In the genomic region with DNA sequence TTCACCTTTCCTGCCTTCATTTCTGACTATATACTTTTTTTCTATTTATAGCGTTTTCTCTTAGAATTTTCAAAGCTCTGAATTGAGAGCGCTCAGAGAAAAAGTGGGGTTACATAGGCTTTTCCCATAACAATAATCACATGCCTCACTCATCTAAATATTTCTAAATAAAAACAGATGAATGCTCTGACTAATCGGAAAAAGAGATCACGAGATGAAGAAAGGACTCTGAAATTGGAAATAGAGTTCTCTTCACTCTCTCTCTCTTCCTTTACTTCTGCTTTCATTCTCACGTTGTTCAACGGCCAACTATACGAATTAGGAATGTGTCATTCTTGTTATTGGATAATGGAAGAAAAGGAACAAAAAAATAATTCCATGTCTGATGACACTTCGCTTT, we compare ENCODE assay signal across 4 worm cellular contexts.
TF ChIP-seq lines count a peak whose summit lies in the region.

No protein-coding gene starts in this region.

TF ChIP-seq in whole organism, L1 larva, 84 proteins besides CTCF, POLR2A, EP300 and RAD21 (continues in another document):
- peak; percentile 60 for TF ChIP-seq nhr-47 (tag; optimal IDR thresholded peaks at IDR 0.05; lab: Kevin White, UChicago)
- no peak for TF ChIP-seq efl-3 (GFP tag; optimal IDR thresholded peaks at IDR 0.05; lab: Kevin White, UChicago)
- TF ChIP-seq grh-1 (GFP tag; IDR thresholded peaks at IDR 0.05; lab: Robert Waterston, UW), result no peak
- no peak for TF ChIP-seq C16A3.4 (tag; optimal IDR thresholded peaks at IDR 0.05; lab: Kevin White, UChicago)
- peak; percentile 72 for TF ChIP-seq nhr-71 (tag; optimal IDR thresholded peaks at IDR 0.05; lab: Kevin White, UChicago)
- no peak for TF ChIP-seq nhr-90 (tag; optimal IDR thresholded peaks at IDR 0.05; lab: Kevin White, UChicago; ENCODE audit: poor library complexity)
- TF ChIP-seq dsc-1 (tag; optimal IDR thresholded peaks at IDR 0.05; lab: Kevin White, UChicago), result peak; percentile 96
- no peak for TF ChIP-seq irx-1 (tag; optimal IDR thresholded peaks at IDR 0.05; lab: Kevin White, UChicago)
- TF ChIP-seq snu-23 (GFP tag; optimal IDR thresholded peaks at IDR 0.05; lab: Kevin White, UChicago), result no peak
- peak; percentile 59 for TF ChIP-seq lin-14 (GFP tag; optimal IDR thresholded peaks at IDR 0.05; lab: Kevin White, UChicago)
- no peak for TF ChIP-seq pqm-1 (tag; optimal IDR thresholded peaks at IDR 0.05; lab: Kevin White, UChicago)
- no peak for TF ChIP-seq nhr-84 (tag; optimal IDR thresholded peaks at IDR 0.05; lab: Kevin White, UChicago)
- TF ChIP-seq hlh-4 (tag; optimal IDR thresholded peaks at IDR 0.05; lab: Kevin White, UChicago), result no peak
- no peak for TF ChIP-seq elt-3 (tag; optimal IDR thresholded peaks at IDR 0.05; lab: Kevin White, UChicago)
- no peak for TF ChIP-seq lir-3 (tag; optimal IDR thresholded peaks at IDR 0.05; lab: Kevin White, UChicago; ENCODE audit: poor library complexity)
- no peak for TF ChIP-seq F16B12.6 (tag; optimal IDR thresholded peaks at IDR 0.05; lab: Kevin White, UChicago)
- TF ChIP-seq tbx-2 (tag; optimal IDR thresholded peaks at IDR 0.05; lab: Kevin White, UChicago), result no peak
- no peak for TF ChIP-seq alr-1 (tag; optimal IDR thresholded peaks at IDR 0.05; lab: Kevin White, UChicago; ENCODE audit: borderline replicate concordance)
- no peak for TF ChIP-seq rnt-1 (tag; optimal IDR thresholded peaks at IDR 0.05; lab: Kevin White, UChicago)
- TF ChIP-seq ztf-11 (tag; optimal IDR thresholded peaks at IDR 0.05; lab: Kevin White, UChicago), result no peak
- TF ChIP-seq ceh-8 (GFP tag; optimal IDR thresholded peaks at IDR 0.05; lab: Kevin White, UChicago), result peak; percentile 26
- peak in 1 of 2 experiments; percentile 4 for TF ChIP-seq lsy-2 (tag; optimal IDR thresholded peaks at IDR 0.05; lab: Kevin White, UChicago)

TF ChIP-seq in whole organism, L2 larva, 48 proteins besides CTCF, POLR2A, EP300 and RAD21:
- TF ChIP-seq gmeb-1 (tag; optimal IDR thresholded peaks at IDR 0.05; lab: Kevin White, UChicago) (no peak), lsy-2 (tag; optimal IDR thresholded peaks at IDR 0.05; lab: Kevin White, UChicago) (peak in 1 of 2 experiments; percentile 42), C34F6.9 (tag; optimal IDR thresholded peaks at IDR 0.05; lab: Kevin White, UChicago) (peak; percentile 70), nhr-21 (tag; optimal IDR thresholded peaks at IDR 0.05; lab: Kevin White, UChicago) (peak; percentile 9), sma-9 (GFP tag; optimal IDR thresholded peaks at IDR 0.05; lab: Kevin White, UChicago) (peak; percentile 35), sma-9 (tag; optimal IDR thresholded peaks at IDR 0.05; lab: Kevin White, UChicago) (no peak), unc-55 (GFP tag; optimal IDR thresholded peaks at IDR 0.05; lab: Kevin White, UChicago) (no peak), fos-1 (tag; optimal IDR thresholded peaks at IDR 0.05; lab: Kevin White, UChicago) (no peak), snpc-4 (tag; optimal IDR thresholded peaks at IDR 0.05; lab: Kevin White, UChicago) (no peak), crh-2 (tag; optimal IDR thresholded peaks at IDR 0.05; lab: Kevin White, UChicago) (peak; percentile 26)

TF ChIP-seq in whole organism, L3 larva, 47 proteins besides CTCF, POLR2A, EP300 and RAD21:
- TF ChIP-seq nhr-11 (tag; optimal IDR thresholded peaks at IDR 0.05; lab: Kevin White, UChicago), result peak; percentile 63
- TF ChIP-seq daf-12 (tag; optimal IDR thresholded peaks at IDR 0.05; lab: Kevin White, UChicago), result no peak

TF ChIP-seq in whole organism, L4 larva, 104 proteins besides CTCF, POLR2A, EP300 and RAD21:
- TF ChIP-seq madf-9 (GFP tag; conservative IDR thresholded peaks at IDR 0.05; lab: Robert Waterston, UW) (no peak), Y105C5A.15 (GFP tag; IDR thresholded peaks at IDR 0.05; lab: Robert Waterston, UW) (no peak), F10B5.3 (tag; optimal IDR thresholded peaks at IDR 0.05; lab: Kevin White, UChicago) (no peak), aha-1 (tag; lab: Kevin White, UChicago) (peak; percentile 37), pha-4 (GFP tag; IDR thresholded peaks at IDR 0.05; lab: Robert Waterston, UW) (no peak), pha-4 (tag; optimal IDR thresholded peaks at IDR 0.05; lab: Kevin White, UChicago) (no peak), nhr-102 (tag; optimal IDR thresholded peaks at IDR 0.05; lab: Kevin White, UChicago) (no peak), nhr-41 (GFP tag; IDR thresholded peaks at IDR 0.05; lab: Robert Waterston, UW) (no peak), daf-12 (tag; optimal IDR thresholded peaks at IDR 0.05; lab: Kevin White, UChicago) (no peak), nhr-76 (tag; optimal IDR thresholded peaks at IDR 0.05; lab: Kevin White, UChicago) (no peak), nhr-111 (GFP tag; optimal IDR thresholded peaks at IDR 0.05; lab: Kevin White, UChicago) (no peak), hlh-30 (tag; optimal IDR thresholded peaks at IDR 0.05; lab: Kevin White, UChicago; ENCODE audit: insufficient read depth) (peak; percentile 51), F49E8.2 (tag; optimal IDR thresholded peaks at IDR 0.05; lab: Kevin White, UChicago; ENCODE audit: borderline replicate concordance) (no peak), Y75B8A.6 (GFP tag; IDR thresholded peaks at IDR 0.05; lab: Robert Waterston, UW) (no peak), mes-2 (tag; optimal IDR thresholded peaks at IDR 0.05; lab: Kevin White, UChicago; ENCODE audit: poor library complexity, severe bottlenecking) (no peak), tra-1 (GFP tag; IDR thresholded peaks at IDR 0.05; lab: Robert Waterston, UW) (no peak), R02D3.7 (tag; optimal IDR thresholded peaks at IDR 0.05; lab: Kevin White, UChicago) (no peak), F37D6.2 (tag; optimal IDR thresholded peaks at IDR 0.05; lab: Kevin White, UChicago) (no peak), tag-97 (GFP tag; IDR thresholded peaks at IDR 0.05; lab: Robert Waterston, UW) (no peak), lsy-2 (tag; optimal IDR thresholded peaks at IDR 0.05; lab: Kevin White, UChicago) (peak in 1 of 2 experiments; percentile 0), aly-2 (tag; optimal IDR thresholded peaks at IDR 0.05; lab: Kevin White, UChicago) (no peak), nhr-11 (tag; optimal IDR thresholded peaks at IDR 0.05; lab: Kevin White, UChicago) (no peak), skn-1 (tag; optimal IDR thresholded peaks at IDR 0.05; lab: Kevin White, UChicago) (no peak), daf-16 (GFP tag; optimal IDR thresholded peaks at IDR 0.05; lab: Kevin White, UChicago) (no peak), daf-16 (tag; optimal IDR thresholded peaks at IDR 0.05; lab: Kevin White, UChicago) (no peak), ces-1 (GFP tag; optimal IDR thresholded peaks at IDR 0.05; lab: Kevin White, UChicago) (no peak), ceh-62 (tag; optimal IDR thresholded peaks at IDR 0.05; lab: Kevin White, UChicago) (no peak)
